Worm (Caenorhabditis elegans) whole organism, L1 larva: ENCODE results near the gene Y75B8A.7.

Experiments used
- ces-1 ChIP-seq: fragments of 150-350 bp; optimal IDR thresholded peaks from 2 replicates; lab custom pipeline; 2014; ENCODE audit warnings: missing biosample characterization, missing genetic modification reagents, missing genetic modification characterization
- efl-3 ChIP-seq: fragments of 200-800 bp; sonication (Bioruptor generic); optimal IDR thresholded peaks from 2 replicates; lab custom pipeline; 2018; ENCODE audit warnings: mild to moderate bottlenecking, missing genetic modification characterization, missing compliant biosample characterization
- egl-13 ChIP-seq: sonication (generic microtip); optimal IDR thresholded peaks from 2 replicates; lab custom pipeline; 2016; ENCODE audit warnings: missing genotype, missing genetic modification reagents, missing genetic modification characterization, missing compliant biosample characterization
- fos-1 ChIP-seq: fragments of 150-350 bp; optimal IDR thresholded peaks from 2 replicates; lab custom pipeline; 2014; ENCODE audit warnings: missing biosample characterization, missing genetic modification characterization
- hlh-17 ChIP-seq: fragments of 200-800 bp; sonication (Bioruptor generic); optimal IDR thresholded peaks from 2 replicates; lab custom pipeline; 2018; ENCODE audit warnings: missing genetic modification characterization, mild to moderate bottlenecking, missing compliant biosample characterization, moderate library complexity, borderline replicate concordance
- isw-1 ChIP-seq: fragments of 200-800 bp; sonication (Bioruptor generic); IDR thresholded peaks from 2 replicates; pipeline ENCODE4 v1.3.6; 2022; ENCODE audit warnings: missing genetic modification characterization, missing compliant biosample characterization
- nhr-237 ChIP-seq: fragments of 150-350 bp; optimal IDR thresholded peaks from 2 replicates; lab custom pipeline; 2014; ENCODE audit warnings: missing biosample characterization, missing genetic modification characterization
- nhr-76 ChIP-seq: sonication (generic microtip); optimal IDR thresholded peaks from 2 replicates; lab custom pipeline; 2017; ENCODE audit warnings: missing biosample characterization, missing genetic modification characterization
- nhr-77 ChIP-seq: fragments of 150-350 bp; optimal IDR thresholded peaks from 2 replicates; lab custom pipeline; 2014; ENCODE audit warnings: missing biosample characterization, missing genetic modification characterization

DNA sequence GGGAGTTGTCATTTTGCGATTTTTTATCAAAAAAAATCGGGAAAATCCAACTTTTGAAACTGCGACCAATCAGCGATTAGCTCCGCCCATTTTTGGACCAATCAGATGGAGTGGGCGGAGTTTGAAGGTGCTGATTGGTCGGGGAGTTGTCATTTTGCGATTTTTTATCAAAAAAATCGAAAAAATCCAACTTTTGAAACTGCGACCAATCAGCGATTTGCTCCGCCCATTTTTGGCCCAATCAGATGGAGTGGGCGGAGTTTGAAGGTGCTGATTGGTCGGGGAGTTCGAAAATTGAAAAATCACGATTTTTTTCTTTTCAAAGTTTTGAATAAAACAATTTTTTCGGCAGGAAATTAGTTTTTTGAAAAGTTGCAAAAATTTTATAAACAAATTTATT lies 4.9 kb downstream of the Y75B8A.7 start:
- TF ChIP-seq efl-3 (GFP tag; lab: Kevin White, UChicago) (no peak), ces-1 (GFP tag; lab: Kevin White, UChicago) (no peak), egl-13 (no peak), hlh-17 (GFP tag; lab: Kevin White, UChicago) (no peak), nhr-77 (tag; lab: Kevin White, UChicago) (no peak), nhr-76 (tag; lab: Kevin White, UChicago) (no peak), fos-1 (tag; lab: Kevin White, UChicago) (no peak), isw-1 (no peak), nhr-237 (tag; lab: Kevin White, UChicago) (no peak)
